Worm (Caenorhabditis elegans) whole organism, L3 larva: ENCODE measurements around the gene rbg-3.

Experiments
- R02D3.7 ChIP-seq: fragments of 150-350 bp; optimal IDR thresholded peaks from 2 replicates; lab custom pipeline; 2014; ENCODE audit warnings: missing biosample characterization, missing genetic modification characterization
- ZK546.5 ChIP-seq: sonication (generic microtip); optimal IDR thresholded peaks from 2 replicates; lab custom pipeline; 2017; ENCODE audit warnings: missing biosample characterization, missing genetic modification characterization
- aly-2 ChIP-seq: fragments of 150-350 bp; optimal IDR thresholded peaks from 2 replicates; lab custom pipeline; 2014; ENCODE audit warnings: missing biosample characterization, missing genetic modification characterization
- ceh-16 ChIP-seq: sonication (generic microtip); optimal IDR thresholded peaks from 2 replicates; lab custom pipeline; 2017; ENCODE audit warnings: missing biosample characterization, missing genetic modification characterization
- ceh-82 ChIP-seq: fragments of 150-350 bp; optimal IDR thresholded peaks from 2 replicates; lab custom pipeline; 2014; ENCODE audit warnings: missing biosample characterization, missing genetic modification characterization
- ceh-9 ChIP-seq: sonication (generic microtip); optimal IDR thresholded peaks from 2 replicates; lab custom pipeline; 2018; ENCODE audit warnings: missing biosample characterization, missing genetic modification characterization
- egl-27 ChIP-seq: sonication (generic microtip); optimal IDR thresholded peaks from 4 replicates; lab custom pipeline; 2017; ENCODE audit warnings: missing biosample characterization, missing genetic modification reagents, missing genetic modification characterization
- egl-5 ChIP-seq: fragments of 150-350 bp; optimal IDR thresholded peaks from 2 replicates; lab custom pipeline; 2017; ENCODE audit warnings: missing biosample characterization, missing genetic modification reagents, missing genetic modification characterization, inconsistent platforms
- elt-1 ChIP-seq: fragments of 150-350 bp; optimal IDR thresholded peaks from 2 replicates; lab custom pipeline; 2014; ENCODE audit warnings: missing biosample characterization, missing genetic modification characterization
- elt-3 ChIP-seq, 3 experiments: fragments of 150-350 bp in 1 of 3; sonication (generic microtip) in 2 of 3; optimal IDR thresholded peaks; 2 replicates in 2 of 3; 4 replicates in 1 of 3; lab custom pipeline; 2014 to 2017; ENCODE audit warnings: missing biosample characterization in 3 of 3, missing genetic modification characterization in 3 of 3
- fkh-10 ChIP-seq: sonication (generic microtip); optimal IDR thresholded peaks from 2 replicates; lab custom pipeline; 2017; ENCODE audit warnings: missing biosample characterization, missing genetic modification reagents, missing genetic modification characterization
- fos-1 ChIP-seq: fragments of 150-350 bp; optimal IDR thresholded peaks from 2 replicates; lab custom pipeline; 2014; ENCODE audit warnings: missing biosample characterization, missing genetic modification characterization
- hmg-11 ChIP-seq: sonication (generic microtip); optimal IDR thresholded peaks from 2 replicates; lab custom pipeline; 2016; ENCODE audit warnings: missing genetic modification characterization, missing compliant biosample characterization
- jun-1 ChIP-seq: fragments of 150-350 bp; optimal IDR thresholded peaks from 2 replicates; lab custom pipeline; 2014; ENCODE audit warnings: missing biosample characterization, missing genetic modification reagents, missing genetic modification characterization
- lin-15B ChIP-seq: fragments of 150-350 bp; optimal IDR thresholded peaks from 2 replicates; lab custom pipeline; 2014; ENCODE audit warnings: missing biosample characterization, missing genetic modification characterization
- lin-39 ChIP-seq: fragments of 150-350 bp; optimal IDR thresholded peaks from 2 replicates; lab custom pipeline; 2018; ENCODE audit warnings: missing biosample characterization, missing genetic modification reagents, missing genetic modification characterization
- lsy-12 ChIP-seq: sonication (generic microtip); optimal IDR thresholded peaks from 2 replicates; lab custom pipeline; 2016; ENCODE audit warnings: mild to moderate bottlenecking, missing genetic modification characterization, missing compliant biosample characterization
- mdl-1 ChIP-seq: fragments of 150-350 bp; optimal IDR thresholded peaks from 2 replicates; lab custom pipeline; 2014; ENCODE audit warnings: missing biosample characterization, missing genetic modification characterization
- mml-1 ChIP-seq: fragments of 150-350 bp; sonication (generic microtip); optimal IDR thresholded peaks from 3 replicates; lab custom pipeline; 2014; ENCODE audit warnings: missing biosample characterization, missing genetic modification characterization
- nfya-1 ChIP-seq: sonication (generic microtip); optimal IDR thresholded peaks from 2 replicates; lab custom pipeline; 2017; ENCODE audit warnings: missing genetic modification characterization, mild to moderate bottlenecking, missing compliant biosample characterization, antibody characterized with exemption, moderate library complexity; ENCODE audit not compliant: insufficient read depth
- nhr-11 ChIP-seq: fragments of 150-350 bp; optimal IDR thresholded peaks from 2 replicates; lab custom pipeline; 2014; ENCODE audit warnings: missing biosample characterization, missing genetic modification characterization
- nhr-12 ChIP-seq: fragments of 150-350 bp; optimal IDR thresholded peaks from 2 replicates; lab custom pipeline; 2014; ENCODE audit warnings: missing biosample characterization, missing genetic modification characterization
- nhr-23 ChIP-seq: fragments of 150-350 bp; optimal IDR thresholded peaks from 2 replicates; lab custom pipeline; 2014; ENCODE audit warnings: missing biosample characterization, missing genetic modification reagents, missing genetic modification characterization
- nhr-25 ChIP-seq: sonication (generic microtip); optimal IDR thresholded peaks from 2 replicates; lab custom pipeline; 2017; ENCODE audit warnings: missing biosample characterization, missing genetic modification characterization
- nhr-28 ChIP-seq: fragments of 150-350 bp; optimal IDR thresholded peaks from 2 replicates; lab custom pipeline; 2014; ENCODE audit warnings: missing biosample characterization, missing genetic modification characterization
- nhr-43 ChIP-seq: sonication (generic microtip); optimal IDR thresholded peaks from 2 replicates; lab custom pipeline; 2016; ENCODE audit warnings: mild to moderate bottlenecking, missing genetic modification characterization, missing compliant biosample characterization; ENCODE audit not compliant: poor library complexity, severe bottlenecking
- nhr-76 ChIP-seq: fragments of 150-350 bp; sonication (generic microtip); optimal IDR thresholded peaks from 5 replicates; lab custom pipeline; 2014; ENCODE audit warnings: missing biosample characterization, missing genetic modification characterization
- pha-4 ChIP-seq: fragments of 150-350 bp; optimal IDR thresholded peaks from 2 replicates; lab custom pipeline; 2014; ENCODE audit warnings: missing biosample characterization, missing genetic modification reagents, missing genetic modification characterization
- pqm-1 ChIP-seq: fragments of 150-350 bp; optimal IDR thresholded peaks from 2 replicates; lab custom pipeline; 2017; ENCODE audit warnings: missing biosample characterization, missing genetic modification characterization, inconsistent platforms
- sea-2 ChIP-seq: fragments of 150-350 bp; sonication (generic microtip); optimal IDR thresholded peaks from 4 replicates; lab custom pipeline; 2014; ENCODE audit warnings: missing biosample characterization, missing genetic modification reagents, missing genetic modification characterization
- skn-1 ChIP-seq: fragments of 150-350 bp; optimal IDR thresholded peaks from 2 replicates; lab custom pipeline; 2014; ENCODE audit warnings: missing biosample characterization, missing genetic modification characterization
- snpc-4 ChIP-seq: fragments of 150-350 bp; optimal IDR thresholded peaks from 2 replicates; lab custom pipeline; 2014; ENCODE audit warnings: missing biosample characterization, missing genetic modification characterization
- tbx-2 ChIP-seq: sonication (generic microtip); optimal IDR thresholded peaks from 2 replicates; lab custom pipeline; 2016; ENCODE audit warnings: mild to moderate bottlenecking, missing genetic modification characterization, missing compliant biosample characterization
- unc-39 ChIP-seq: sonication (generic microtip); optimal IDR thresholded peaks from 4 replicates; lab custom pipeline; 2017; ENCODE audit warnings: missing biosample characterization, missing genetic modification characterization
- unc-62 ChIP-seq: fragments of 150-350 bp; sonication (generic microtip); optimal IDR thresholded peaks from 4 replicates; lab custom pipeline; 2014; ENCODE audit warnings: missing biosample characterization, missing genetic modification reagents, missing genetic modification characterization
- zag-1 ChIP-seq: fragments of 150-350 bp; optimal IDR thresholded peaks from 2 replicates; lab custom pipeline; 2014; ENCODE audit warnings: missing biosample characterization, missing genetic modification characterization
- ztf-11 ChIP-seq: fragments of 150-350 bp; optimal IDR thresholded peaks from 2 replicates; lab custom pipeline; 2014; ENCODE audit warnings: missing biosample characterization, missing genetic modification characterization
- ztf-4 ChIP-seq: fragments of 150-350 bp; optimal IDR thresholded peaks from 2 replicates; lab custom pipeline; 2014; ENCODE audit warnings: missing biosample characterization, missing genetic modification characterization

rbg-3 gene

DNA sequence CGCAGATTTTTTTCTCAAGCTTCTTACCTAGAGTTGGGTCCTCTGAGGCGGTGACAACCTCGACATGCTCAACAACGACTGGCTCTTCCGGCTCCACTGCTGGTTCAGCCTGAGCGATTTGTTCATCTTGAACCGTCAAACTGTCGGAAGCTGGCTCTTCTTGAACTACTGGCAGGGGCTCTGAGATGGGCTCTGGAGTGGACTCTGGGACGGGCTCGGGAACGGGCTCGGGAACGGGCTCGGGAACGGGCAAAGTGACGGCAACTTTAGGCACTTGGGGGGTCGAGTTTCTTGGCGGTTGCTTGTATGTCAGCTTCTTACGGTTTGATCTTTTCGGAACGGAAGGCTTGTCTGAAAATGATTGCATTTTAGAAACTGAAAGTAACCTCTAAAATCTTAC, 8.6 kb downstream of the rbg-3 start:
- TF ChIP-seq elt-1 (tag; lab: Kevin White, UChicago) (no peak), ztf-11 (tag; lab: Kevin White, UChicago) (no peak), nhr-23 (no peak), ceh-16 (tag; lab: Kevin White, UChicago) (no peak)

- no peak for TF ChIP-seq lin-15B (tag; lab: Kevin White, UChicago)
- no peak for TF ChIP-seq pha-4 (tag; lab: Kevin White, UChicago)
- TF ChIP-seq mml-1 (tag; lab: Kevin White, UChicago) = no peak
- no peak for TF ChIP-seq unc-39
- TF ChIP-seq ceh-16 (tag; lab: Kevin White, UChicago) = no peak
- no peak for TF ChIP-seq lin-39
- no peak for TF ChIP-seq elt-1 (tag; lab: Kevin White, UChicago)
- no peak for TF ChIP-seq nhr-25
- TF ChIP-seq elt-3 (tag; optimal IDR thresholded peaks at IDR 0.05; lab: Kevin White, UChicago) = no peak
- no peak for TF ChIP-seq egl-5
- TF ChIP-seq mdl-1 (tag; lab: Kevin White, UChicago) = no peak
- no peak for TF ChIP-seq ceh-9 (tag; lab: Kevin White, UChicago)
- no peak for TF ChIP-seq skn-1
- TF ChIP-seq nhr-11 (tag; lab: Kevin White, UChicago) = no peak
- no peak for TF ChIP-seq jun-1 (tag; lab: Kevin White, UChicago)
- TF ChIP-seq zag-1 (tag; lab: Kevin White, UChicago) = no peak
- no peak for TF ChIP-seq nhr-12 (tag; lab: Kevin White, UChicago)
- no peak for TF ChIP-seq aly-2 (tag; lab: Kevin White, UChicago)
- no peak for TF ChIP-seq nhr-28 (tag; lab: Kevin White, UChicago)
- no peak for TF ChIP-seq lsy-12 (tag; lab: Kevin White, UChicago)
These were observed 9.3 kb downstream of the rbg-3 start, which contains the start of gene B0393.4 for ce11 chrIII:4763509-4763908. TSS of gene B0393.4 (minus strand) at chrIII:4763609.

DNA sequence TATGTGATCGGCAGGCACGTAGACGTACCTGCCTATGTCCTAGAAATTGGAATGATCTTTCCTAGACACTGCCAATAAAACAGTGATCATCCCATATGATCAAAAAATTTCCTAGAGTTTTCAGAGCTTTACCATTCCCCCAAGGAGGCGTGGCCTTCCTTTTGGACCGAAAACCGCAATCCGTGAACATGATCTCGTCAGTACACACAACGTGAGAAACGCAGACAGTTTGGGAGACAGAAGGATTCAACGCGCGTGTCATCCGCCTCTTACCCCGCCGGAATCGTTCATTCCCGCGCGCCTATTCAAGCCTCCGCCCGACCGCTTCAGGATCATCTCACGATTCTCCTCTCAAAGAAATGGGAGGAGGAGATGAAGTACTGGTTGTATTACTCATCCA, 11.2 kb downstream of the rbg-3 start, which contains the start of gene B0393.5:
TSS of gene B0393.5 (plus strand) at position 301 of the 400 bp plus-strand sequence.
- no peak for TF ChIP-seq nhr-23
- no peak for TF ChIP-seq egl-27 (tag; lab: Kevin White, UChicago)
- no peak for TF ChIP-seq ztf-4 (tag; lab: Kevin White, UChicago)
- no peak for TF ChIP-seq nhr-43 (tag; lab: Kevin White, UChicago)
- TF ChIP-seq tbx-2 (tag; lab: Kevin White, UChicago) = no peak
- TF ChIP-seq R02D3.7 = no peak
- no peak for TF ChIP-seq mdl-1 (tag; lab: Kevin White, UChicago)
- no peak for TF ChIP-seq ZK546.5 (tag; lab: Kevin White, UChicago)
- TF ChIP-seq ceh-82 = no peak
- no peak for TF ChIP-seq unc-39
- no peak for TF ChIP-seq mml-1 (tag; lab: Kevin White, UChicago)
- no peak for TF ChIP-seq ztf-11 (tag; lab: Kevin White, UChicago)

DNA sequence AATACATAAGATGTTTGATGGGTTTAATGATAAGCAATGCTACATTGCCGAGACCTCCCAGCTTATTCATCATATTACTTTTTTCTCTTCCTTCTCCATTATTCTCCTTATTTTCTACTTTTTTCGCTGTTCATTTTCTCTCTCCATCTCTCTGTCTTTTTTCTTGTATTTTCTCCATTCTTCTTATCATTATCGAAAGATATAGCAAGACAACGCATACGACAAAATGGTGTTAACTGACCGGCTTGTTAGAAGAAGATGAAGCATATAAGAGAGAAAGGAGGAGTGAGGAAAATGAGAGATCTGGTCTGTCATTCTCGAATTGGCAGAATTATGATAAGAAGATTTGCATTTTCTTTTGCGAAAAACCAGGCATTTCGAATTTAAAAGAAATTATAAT, 12.6 kb downstream of the rbg-3 start:
- TF ChIP-seq unc-62 (GFP tag; lab: Kevin White, UChicago) (no peak), egl-5 (no peak)

DNA sequence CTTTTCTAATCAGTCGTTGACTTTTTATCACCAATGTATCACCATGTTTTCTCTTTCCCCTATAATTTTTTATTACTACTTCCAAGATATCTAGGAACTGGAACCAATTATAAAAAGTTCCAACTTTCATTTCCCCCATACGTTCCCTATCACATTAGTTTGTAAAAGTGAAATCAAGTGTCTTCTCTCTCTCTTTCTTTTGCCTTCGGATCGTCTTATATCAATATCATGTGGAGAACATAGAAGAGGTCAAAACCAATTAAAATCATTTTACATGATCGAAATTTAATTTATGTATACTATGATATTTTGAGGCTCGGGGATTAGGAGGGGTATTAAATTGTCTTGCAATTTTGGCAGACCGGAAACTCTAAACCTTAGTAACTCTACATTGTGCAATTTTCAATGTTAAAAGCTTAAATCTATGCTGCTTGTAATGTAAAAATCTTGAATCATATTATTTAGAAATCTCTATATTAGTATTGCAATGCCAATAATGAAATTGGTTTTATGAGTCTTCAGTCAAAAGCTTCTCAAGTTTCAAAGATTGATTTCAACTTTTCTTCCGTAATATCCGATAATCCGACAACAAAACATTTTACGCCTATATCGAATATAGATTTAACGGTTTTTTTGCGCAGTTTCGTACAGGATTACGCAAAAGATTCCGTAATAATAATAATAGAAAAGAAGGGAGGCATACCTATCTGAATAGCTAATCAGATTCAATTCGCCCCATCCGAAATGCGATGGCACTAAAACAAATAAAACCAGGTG, 13.8 kb downstream of the rbg-3 start:
- TF ChIP-seq ztf-4 (tag; lab: Kevin White, UChicago) = no peak
- TF ChIP-seq mdl-1 (tag; lab: Kevin White, UChicago) = no peak
- no peak for TF ChIP-seq ZK546.5 (tag; lab: Kevin White, UChicago)
- TF ChIP-seq ceh-9 (tag; lab: Kevin White, UChicago) = no peak
- TF ChIP-seq aly-2 (tag; lab: Kevin White, UChicago) = no peak
- no peak for TF ChIP-seq snpc-4 (tag; lab: Kevin White, UChicago)
- TF ChIP-seq pqm-1 (tag; lab: Kevin White, UChicago) = no peak
- TF ChIP-seq fos-1 (tag; lab: Kevin White, UChicago) = no peak
- TF ChIP-seq nhr-12 (tag; lab: Kevin White, UChicago) = no peak
- no peak for TF ChIP-seq mml-1 (tag; lab: Kevin White, UChicago)
- no peak for TF ChIP-seq egl-5
- TF ChIP-seq nfya-1 (tag; lab: Kevin White, UChicago) = no peak
- TF ChIP-seq tbx-2 (tag; lab: Kevin White, UChicago) = no peak
- no peak for TF ChIP-seq nhr-76
- no peak for TF ChIP-seq jun-1 (tag; lab: Kevin White, UChicago)
- no peak for TF ChIP-seq nhr-25
- TF ChIP-seq R02D3.7 = no peak
- TF ChIP-seq sea-2 (GFP tag; lab: Kevin White, UChicago) = no peak
- no peak for TF ChIP-seq fkh-10 (GFP tag; lab: Kevin White, UChicago)
- no peak for TF ChIP-seq hmg-11 (tag; lab: Kevin White, UChicago)
